Worm (Caenorhabditis elegans) whole organism, mixed stage, embryonic: ENCODE measurements around the gene spp-19.

Experiments used
- M03D4.4 ChIP-seq: sonication (generic microtip); optimal IDR thresholded peaks from 2 replicates; lab custom pipeline; 2017; ENCODE audit warnings: mild to moderate bottlenecking, missing genetic modification characterization, missing compliant biosample characterization
- ceh-39 ChIP-seq: fragments of 150-350 bp; optimal IDR thresholded peaks from 2 replicates; lab custom pipeline; 2014; ENCODE audit warnings: missing biosample characterization, missing genetic modification characterization
- ceh-43 ChIP-seq: fragments of 200-800 bp; sonication (Bioruptor generic); optimal IDR thresholded peaks from 2 replicates; lab custom pipeline; 2018; ENCODE audit warnings: mild to moderate bottlenecking, missing genetic modification characterization, moderate library complexity, missing compliant biosample characterization
- ceh-83 ChIP-seq: fragments of 200-800 bp; sonication (Bioruptor generic); optimal IDR thresholded peaks from 2 replicates; lab custom pipeline; 2018; ENCODE audit warnings: mild to moderate bottlenecking, missing genetic modification characterization, missing compliant biosample characterization
- cnd-1 ChIP-seq: fragments of 200-800 bp; sonication (Bioruptor generic); optimal IDR thresholded peaks from 2 replicates; lab custom pipeline; 2018; ENCODE audit warnings: mild to moderate bottlenecking, missing genetic modification characterization, missing compliant biosample characterization
- flh-1 ChIP-seq: fragments of 200-800 bp; sonication (Bioruptor generic); optimal IDR thresholded peaks from 2 replicates; lab custom pipeline; 2018; ENCODE audit warnings: mild to moderate bottlenecking, missing genetic modification characterization, moderate library complexity, missing compliant biosample characterization
- ham-2 ChIP-seq: fragments of 200-800 bp; sonication (Bioruptor generic); optimal IDR thresholded peaks from 2 replicates; lab custom pipeline; 2018; ENCODE audit warnings: mild to moderate bottlenecking, missing genetic modification characterization, missing compliant biosample characterization
- hlh-1 ChIP-seq: fragments of 150-350 bp; optimal IDR thresholded peaks from 2 replicates; lab custom pipeline; 2014; ENCODE audit warnings: missing biosample characterization, missing genetic modification reagents, missing genetic modification characterization
- lin-13 ChIP-seq: fragments of 150-350 bp; optimal IDR thresholded peaks from 2 replicates; lab custom pipeline; 2014; ENCODE audit warnings: missing biosample characterization, missing genetic modification characterization
- lsy-2 ChIP-seq: fragments of 150-350 bp; optimal IDR thresholded peaks from 2 replicates; lab custom pipeline; 2014; ENCODE audit warnings: missing biosample characterization, missing genetic modification characterization
- mab-5 ChIP-seq: fragments of 150-350 bp; optimal IDR thresholded peaks from 2 replicates; lab custom pipeline; 2014; ENCODE audit warnings: missing biosample characterization, missing genetic modification characterization
- mep-1 ChIP-seq: fragments of 150-350 bp; optimal IDR thresholded peaks from 2 replicates; lab custom pipeline; 2017; ENCODE audit warnings: missing biosample characterization, missing genetic modification reagents, missing genetic modification characterization, inconsistent platforms
- mls-2 ChIP-seq: sonication (generic microtip); optimal IDR thresholded peaks from 2 replicates; lab custom pipeline; 2016; ENCODE audit warnings: mild to moderate bottlenecking, missing genetic modification characterization, moderate library complexity, missing compliant biosample characterization
- nhr-12 ChIP-seq: fragments of 150-350 bp; optimal IDR thresholded peaks from 2 replicates; lab custom pipeline; 2014; ENCODE audit warnings: missing biosample characterization, missing genetic modification characterization
- nhr-2 ChIP-seq: fragments of 150-350 bp; optimal IDR thresholded peaks from 2 replicates; lab custom pipeline; 2014; ENCODE audit warnings: missing biosample characterization, missing genetic modification characterization
- nhr-28 ChIP-seq: fragments of 150-350 bp; optimal IDR thresholded peaks from 2 replicates; lab custom pipeline; 2014; ENCODE audit warnings: missing biosample characterization, missing genetic modification characterization
- pha-4 ChIP-seq: fragments of 150-350 bp; optimal IDR thresholded peaks from 2 replicates; lab custom pipeline; 2018; ENCODE audit warnings: missing biosample characterization, missing genetic modification reagents, missing genetic modification characterization
- sptf-1 ChIP-seq: sonication (generic microtip); optimal IDR thresholded peaks from 2 replicates; lab custom pipeline; 2017; ENCODE audit warnings: mild to moderate bottlenecking, missing genetic modification characterization, moderate library complexity, missing compliant biosample characterization
- tbx-8 ChIP-seq: fragments of 200-800 bp; sonication (Bioruptor generic); optimal IDR thresholded peaks from 2 replicates; lab custom pipeline; 2018; ENCODE audit warnings: mild to moderate bottlenecking, missing genetic modification characterization, moderate library complexity, missing compliant biosample characterization
- unc-120 ChIP-seq: sonication (generic microtip); optimal IDR thresholded peaks from 2 replicates; lab custom pipeline; 2017; ENCODE audit warnings: missing genetic modification characterization, missing compliant biosample characterization; ENCODE audit not compliant: poor library complexity, severe bottlenecking
- unc-39 ChIP-seq: fragments of 150-350 bp; optimal IDR thresholded peaks from 2 replicates; lab custom pipeline; 2014; ENCODE audit warnings: missing biosample characterization, missing genetic modification characterization
- unc-62 ChIP-seq: fragments of 150-350 bp; optimal IDR thresholded peaks from 2 replicates; lab custom pipeline; 2014; ENCODE audit warnings: missing biosample characterization, missing genetic modification reagents, missing genetic modification characterization
- zip-8 ChIP-seq: fragments of 150-350 bp; optimal IDR thresholded peaks from 2 replicates; lab custom pipeline; 2014; ENCODE audit warnings: missing biosample characterization, missing genetic modification characterization

spp-19 gene

ce11 chrV:6524757-6525156 lies 36.7 kb downstream of the spp-19 start, which contains the start of gene acs-1:
Gene acs-1, plus strand, starts transcription at chrV:6524989.
- TF ChIP-seq mls-2 (tag; lab: Kevin White, UChicago) (no peak), nhr-2 (tag; lab: Kevin White, UChicago) (no peak), sptf-1 (no peak), ceh-39 (tag; lab: Kevin White, UChicago) (no peak), nhr-28 (tag; lab: Kevin White, UChicago) (no peak), hlh-1 (tag; lab: Kevin White, UChicago) (no peak), zip-8 (tag; lab: Kevin White, UChicago) (no peak), lsy-2 (no peak), mep-1 (tag; lab: Kevin White, UChicago) (no peak), ceh-83 (no peak), cnd-1 (no peak), pha-4 (tag; lab: Kevin White, UChicago) (no peak), flh-1 (GFP tag; lab: Kevin White, UChicago) (no peak)

ce11 chrV:6522879-6523497 lies 38.5 kb downstream of the spp-19 start:
- TF ChIP-seq mep-1 (tag; lab: Kevin White, UChicago): no peak
- no peak for TF ChIP-seq hlh-1 (tag; lab: Kevin White, UChicago)
- TF ChIP-seq ceh-83: no peak
- TF ChIP-seq, all 35 proteins: peak for 0

ce11 chrV:6520385-6521080 lies 41.0 kb downstream of the spp-19 start, which contains the start of the genes F46E10.2 and F46E10.18:
Gene F46E10.2, plus strand, starts transcription at chrV:6520435.
Gene F46E10.18, plus strand, starts transcription at chrV:6521030.
- TF ChIP-seq pha-4 (tag; lab: Kevin White, UChicago): no peak
- TF ChIP-seq mls-2 (tag; lab: Kevin White, UChicago): no peak
- TF ChIP-seq ham-2 (GFP tag; lab: Kevin White, UChicago): no peak

DNA sequence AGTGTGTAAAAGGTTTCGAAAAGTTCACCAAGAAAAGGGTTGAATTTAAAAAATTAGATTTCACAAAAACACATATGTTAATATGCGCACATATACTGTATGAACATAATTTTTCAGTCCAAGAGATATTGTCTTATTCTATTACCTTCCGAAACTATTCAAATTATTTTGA lies 43.4 kb downstream of the spp-19 start, which contains the start of gene F46E10.3:
TSS of gene F46E10.3 (plus strand) at position 73 of the 172 bp plus-strand sequence.
- TF ChIP-seq zip-8 (tag; lab: Kevin White, UChicago) (no peak), lin-13 (tag; lab: Kevin White, UChicago) (no peak), tbx-8 (GFP tag; lab: Kevin White, UChicago) (no peak), nhr-28 (tag; lab: Kevin White, UChicago) (no peak), ceh-43 (no peak), nhr-12 (no peak), nhr-2 (tag; lab: Kevin White, UChicago) (no peak), ceh-39 (tag; lab: Kevin White, UChicago) (no peak), sptf-1 (no peak), lsy-2 (no peak)

DNA sequence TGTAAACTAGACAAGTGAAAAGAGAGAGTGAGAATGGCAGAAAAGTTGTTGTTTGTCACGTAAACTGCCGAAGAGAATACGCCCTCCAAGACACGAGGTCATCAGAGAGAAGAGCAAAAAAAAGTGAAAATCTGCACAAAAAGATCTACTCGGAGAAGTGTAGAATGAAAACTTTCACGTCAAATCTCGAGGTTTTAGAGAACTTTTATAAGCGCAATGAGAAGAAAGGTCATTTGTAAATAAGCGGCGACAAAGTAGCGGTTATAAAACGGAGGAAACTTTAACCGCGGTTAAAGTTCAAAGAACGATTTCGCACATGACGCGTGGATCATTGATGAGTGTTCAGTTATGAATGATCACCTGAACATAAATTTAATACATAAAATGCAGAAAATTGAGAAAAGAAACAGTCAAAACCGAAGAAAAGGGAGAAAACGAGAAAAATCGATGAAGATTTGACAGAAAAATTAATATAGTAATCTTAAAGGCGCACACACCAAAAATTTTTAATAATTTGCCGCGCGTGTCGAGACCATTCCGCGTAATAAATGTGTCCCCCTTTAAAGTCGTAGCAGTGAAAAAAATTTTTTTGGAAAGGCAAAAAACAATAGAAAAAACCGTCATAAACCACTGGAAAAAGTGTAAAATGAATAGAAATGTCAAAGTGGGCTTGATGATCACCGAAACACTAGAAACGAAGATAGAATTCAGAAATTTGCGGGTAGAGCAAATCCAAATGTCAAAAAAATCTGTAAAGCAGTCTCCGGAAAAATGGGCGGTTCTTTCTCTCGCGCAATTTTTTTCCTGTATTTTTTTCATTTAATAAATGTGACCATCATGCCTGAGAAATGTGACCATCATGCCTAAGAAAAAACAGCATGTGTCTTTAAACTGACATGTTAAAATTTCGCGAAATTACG lies 43.9 kb downstream of the spp-19 start:
- TF ChIP-seq unc-120 (tag; lab: Kevin White, UChicago) (peak; percentile 2), zip-8 (tag; lab: Kevin White, UChicago) (no peak), hlh-1 (tag; lab: Kevin White, UChicago) (peak; percentile 20)

- no peak for TF ChIP-seq mls-2 (tag; lab: Kevin White, UChicago)
- no peak for TF ChIP-seq M03D4.4
- no peak for TF ChIP-seq unc-62
- no peak for TF ChIP-seq nhr-28 (tag; lab: Kevin White, UChicago)
- TF ChIP-seq unc-39 (tag; lab: Kevin White, UChicago): no peak
- TF ChIP-seq mab-5: no peak
- no peak for TF ChIP-seq cnd-1
Measured at ce11 chrV:6516491-6517304, 44.8 kb downstream of the spp-19 start, which contains the start of gene mdh-1. Gene mdh-1, minus strand, starts transcription at chrV:6516526.
